Worm (Caenorhabditis elegans) whole organism, L3 larva: ENCODE results near the gene ndg-4.

Source experiments
- R02D3.7 ChIP-seq: fragments of 150-350 bp; optimal IDR thresholded peaks from 2 replicates; lab custom pipeline; 2014; ENCODE audit warnings: missing biosample characterization, missing genetic modification characterization
- ama-1 ChIP-seq: fragments of 150-350 bp; optimal IDR thresholded peaks from 2 replicates; lab custom pipeline; 2018
- ceh-28 ChIP-seq: fragments of 150-350 bp; optimal IDR thresholded peaks from 2 replicates; lab custom pipeline; 2014; ENCODE audit warnings: missing biosample characterization, missing genetic modification reagents, missing genetic modification characterization
- ceh-82 ChIP-seq: fragments of 150-350 bp; optimal IDR thresholded peaks from 2 replicates; lab custom pipeline; 2014; ENCODE audit warnings: missing biosample characterization, missing genetic modification characterization
- ceh-9 ChIP-seq: sonication (generic microtip); optimal IDR thresholded peaks from 2 replicates; lab custom pipeline; 2018; ENCODE audit warnings: missing biosample characterization, missing genetic modification characterization
- egl-5 ChIP-seq: fragments of 150-350 bp; optimal IDR thresholded peaks from 2 replicates; lab custom pipeline; 2017; ENCODE audit warnings: missing biosample characterization, missing genetic modification reagents, missing genetic modification characterization, inconsistent platforms
- elt-1 ChIP-seq: fragments of 150-350 bp; optimal IDR thresholded peaks from 2 replicates; lab custom pipeline; 2014; ENCODE audit warnings: missing biosample characterization, missing genetic modification characterization
- elt-2 ChIP-seq: sonication (generic microtip); optimal IDR thresholded peaks from 2 replicates; lab custom pipeline; 2016; ENCODE audit warnings: missing genetic modification reagents, mild to moderate bottlenecking, missing genetic modification characterization, missing compliant biosample characterization
- elt-3 ChIP-seq, 3 experiments: fragments of 150-350 bp in 1 of 3; sonication (generic microtip) in 2 of 3; optimal IDR thresholded peaks; 2 replicates in 2 of 3; 4 replicates in 1 of 3; lab custom pipeline; 2014 to 2017; ENCODE audit warnings: missing biosample characterization in 3 of 3, missing genetic modification characterization in 3 of 3
- eor-1 ChIP-seq, 2 experiments: fragments of 150-350 bp; optimal IDR thresholded peaks; 2 replicates each; lab custom pipeline; 2014 to 2018; ENCODE audit warnings: missing biosample characterization in 2 of 2, missing genetic modification characterization in 2 of 2
- fkh-10 ChIP-seq: sonication (generic microtip); optimal IDR thresholded peaks from 2 replicates; lab custom pipeline; 2017; ENCODE audit warnings: missing biosample characterization, missing genetic modification reagents, missing genetic modification characterization
- fkh-2 ChIP-seq: fragments of 150-350 bp; optimal IDR thresholded peaks from 2 replicates; lab custom pipeline; 2014; ENCODE audit warnings: missing biosample characterization, missing genetic modification reagents, missing genetic modification characterization
- fos-1 ChIP-seq: fragments of 150-350 bp; optimal IDR thresholded peaks from 2 replicates; lab custom pipeline; 2014; ENCODE audit warnings: missing biosample characterization, missing genetic modification characterization
- hmg-11 ChIP-seq: sonication (generic microtip); optimal IDR thresholded peaks from 2 replicates; lab custom pipeline; 2016; ENCODE audit warnings: missing genetic modification characterization, missing compliant biosample characterization
- lin-15B ChIP-seq: fragments of 150-350 bp; optimal IDR thresholded peaks from 2 replicates; lab custom pipeline; 2014; ENCODE audit warnings: missing biosample characterization, missing genetic modification characterization
- lin-39 ChIP-seq: fragments of 150-350 bp; optimal IDR thresholded peaks from 2 replicates; lab custom pipeline; 2018; ENCODE audit warnings: missing biosample characterization, missing genetic modification reagents, missing genetic modification characterization
- nfya-1 ChIP-seq: sonication (generic microtip); optimal IDR thresholded peaks from 2 replicates; lab custom pipeline; 2017; ENCODE audit warnings: missing genetic modification characterization, mild to moderate bottlenecking, missing compliant biosample characterization, antibody characterized with exemption, moderate library complexity; ENCODE audit not compliant: insufficient read depth
- nhr-11 ChIP-seq: fragments of 150-350 bp; optimal IDR thresholded peaks from 2 replicates; lab custom pipeline; 2014; ENCODE audit warnings: missing biosample characterization, missing genetic modification characterization
- nhr-23 ChIP-seq: fragments of 150-350 bp; optimal IDR thresholded peaks from 2 replicates; lab custom pipeline; 2014; ENCODE audit warnings: missing biosample characterization, missing genetic modification reagents, missing genetic modification characterization
- nhr-237 ChIP-seq: fragments of 150-350 bp; optimal IDR thresholded peaks from 2 replicates; lab custom pipeline; 2014; ENCODE audit warnings: missing biosample characterization, missing genetic modification characterization
- nhr-25 ChIP-seq: sonication (generic microtip); optimal IDR thresholded peaks from 2 replicates; lab custom pipeline; 2017; ENCODE audit warnings: missing biosample characterization, missing genetic modification characterization
- nhr-43 ChIP-seq: sonication (generic microtip); optimal IDR thresholded peaks from 2 replicates; lab custom pipeline; 2016; ENCODE audit warnings: mild to moderate bottlenecking, missing genetic modification characterization, missing compliant biosample characterization; ENCODE audit not compliant: poor library complexity, severe bottlenecking
- nhr-76 ChIP-seq: fragments of 150-350 bp; sonication (generic microtip); optimal IDR thresholded peaks from 5 replicates; lab custom pipeline; 2014; ENCODE audit warnings: missing biosample characterization, missing genetic modification characterization
- pha-4 ChIP-seq: fragments of 150-350 bp; optimal IDR thresholded peaks from 2 replicates; lab custom pipeline; 2014; ENCODE audit warnings: missing biosample characterization, missing genetic modification reagents, missing genetic modification characterization
- pqm-1 ChIP-seq: fragments of 150-350 bp; optimal IDR thresholded peaks from 2 replicates; lab custom pipeline; 2017; ENCODE audit warnings: missing biosample characterization, missing genetic modification characterization, inconsistent platforms
- sea-2 ChIP-seq: fragments of 150-350 bp; sonication (generic microtip); optimal IDR thresholded peaks from 4 replicates; lab custom pipeline; 2014; ENCODE audit warnings: missing biosample characterization, missing genetic modification reagents, missing genetic modification characterization
- skn-1 ChIP-seq: fragments of 150-350 bp; optimal IDR thresholded peaks from 2 replicates; lab custom pipeline; 2014; ENCODE audit warnings: missing biosample characterization, missing genetic modification characterization
- snpc-4 ChIP-seq: fragments of 150-350 bp; optimal IDR thresholded peaks from 2 replicates; lab custom pipeline; 2014; ENCODE audit warnings: missing biosample characterization, missing genetic modification characterization
- tbx-2 ChIP-seq: sonication (generic microtip); optimal IDR thresholded peaks from 2 replicates; lab custom pipeline; 2016; ENCODE audit warnings: mild to moderate bottlenecking, missing genetic modification characterization, missing compliant biosample characterization
- unc-39 ChIP-seq: sonication (generic microtip); optimal IDR thresholded peaks from 4 replicates; lab custom pipeline; 2017; ENCODE audit warnings: missing biosample characterization, missing genetic modification characterization
- unc-62 ChIP-seq: fragments of 150-350 bp; sonication (generic microtip); optimal IDR thresholded peaks from 4 replicates; lab custom pipeline; 2014; ENCODE audit warnings: missing biosample characterization, missing genetic modification reagents, missing genetic modification characterization
- zag-1 ChIP-seq: fragments of 150-350 bp; optimal IDR thresholded peaks from 2 replicates; lab custom pipeline; 2014; ENCODE audit warnings: missing biosample characterization, missing genetic modification characterization

Gene ndg-4

ce11 chrIII:4428797-4429196, 38.4 kb downstream of the ndg-4 start:
- no peak for TF ChIP-seq fos-1 (tag; lab: Kevin White, UChicago)
- no peak for TF ChIP-seq fkh-2 (tag; lab: Kevin White, UChicago)
- peak; percentile 23 for TF ChIP-seq snpc-4 (tag; lab: Kevin White, UChicago)
- no peak for TF ChIP-seq elt-3 (tag; optimal IDR thresholded peaks at IDR 0.05; lab: Kevin White, UChicago)
- no peak for TF ChIP-seq unc-39
- TF ChIP-seq nhr-237 (tag; lab: Kevin White, UChicago) = no peak
- peak; percentile 20 for TF ChIP-seq elt-2 (tag; lab: Kevin White, UChicago)
- no peak for TF ChIP-seq fkh-10 (GFP tag; lab: Kevin White, UChicago)
- TF ChIP-seq lin-39 (tag; lab: Kevin White, UChicago) = no peak
- TF ChIP-seq nhr-76 = no peak
- TF ChIP-seq egl-5 (tag; lab: Kevin White, UChicago) = no peak

ce11 chrIII:4426711-4427218, 40.4 kb downstream of the ndg-4 start:
- peak; percentile 3 for TF ChIP-seq nhr-43 (tag; lab: Kevin White, UChicago)
- peak; percentile 90 for TF ChIP-seq snpc-4 (tag; lab: Kevin White, UChicago)

- no peak for TF ChIP-seq ceh-28 (tag; lab: Kevin White, UChicago)
- peak; percentile 66 for TF ChIP-seq nhr-23 (tag; lab: Kevin White, UChicago)
- TF ChIP-seq elt-1 (tag; lab: Kevin White, UChicago) = no peak
- peak; percentile 50 for TF ChIP-seq elt-2 (tag; lab: Kevin White, UChicago)
- TF ChIP-seq hmg-11 (tag; lab: Kevin White, UChicago) = peak; percentile 50
- peak; percentile 65 for TF ChIP-seq nfya-1 (tag; lab: Kevin White, UChicago)
- TF ChIP-seq nhr-25 (tag; lab: Kevin White, UChicago) = peak; percentile 15
- peak; percentile 60 for TF ChIP-seq snpc-4 (tag; lab: Kevin White, UChicago)
- TF ChIP-seq lin-15B (tag; lab: Kevin White, UChicago) = peak; percentile 75
- TF ChIP-seq zag-1 (tag; lab: Kevin White, UChicago) = no peak
- TF ChIP-seq ama-1 = peak; percentile 17
- TF ChIP-seq nhr-43 (tag; lab: Kevin White, UChicago) = peak; percentile 28
- TF ChIP-seq R02D3.7 (tag; lab: Kevin White, UChicago) = peak; percentile 26
- TF ChIP-seq skn-1 = peak; percentile 29
- peak; percentile 55 for TF ChIP-seq pha-4 (tag; lab: Kevin White, UChicago)
Measured at ce11 chrIII:4419117-4419978, 47.8 kb downstream of the ndg-4 start, which contains the start of the genes R07E5.7 and cku-80. Gene R07E5.7 (minus strand): TSS chrIII:4419167. Gene cku-80 (plus strand): TSS chrIII:4419848.

ce11 chrIII:4417956-4418355, 49.2 kb downstream of the ndg-4 start, which contains the start of the genes R07E5.19 and pdcd-2:
Gene R07E5.19 (minus strand): TSS chrIII:4418056.
Gene pdcd-2 (minus strand): TSS chrIII:4418057.
- no peak for TF ChIP-seq nhr-11 (tag; lab: Kevin White, UChicago)
- no peak for TF ChIP-seq elt-3 (tag; optimal IDR thresholded peaks at IDR 0.05; lab: Kevin White, UChicago)
- no peak for TF ChIP-seq ceh-9
- no peak for TF ChIP-seq pqm-1 (tag; lab: Kevin White, UChicago)
- no peak for TF ChIP-seq lin-15B (tag; lab: Kevin White, UChicago)
- no peak for TF ChIP-seq unc-39
- no peak for TF ChIP-seq nhr-25 (tag; lab: Kevin White, UChicago)
- no peak for TF ChIP-seq eor-1 (tag; optimal IDR thresholded peaks at IDR 0.05; lab: Kevin White, UChicago)
- no peak for TF ChIP-seq elt-2 (tag; lab: Kevin White, UChicago)
- no peak for TF ChIP-seq sea-2
- no peak for TF ChIP-seq nhr-23 (tag; lab: Kevin White, UChicago)
- no peak for TF ChIP-seq hmg-11 (tag; lab: Kevin White, UChicago)
- no peak for TF ChIP-seq nhr-43 (tag; lab: Kevin White, UChicago)
- TF ChIP-seq ceh-82 = no peak
- no peak for TF ChIP-seq unc-62 (GFP tag; lab: Kevin White, UChicago)
- TF ChIP-seq lin-39 (tag; lab: Kevin White, UChicago) = no peak
- no peak for TF ChIP-seq tbx-2 (tag; lab: Kevin White, UChicago)
